Worm (Caenorhabditis elegans): ENCODE results near the gene gba-4.

- no peak for TF ChIP-seq egl-27 (tag; optimal IDR thresholded peaks at IDR 0.05)
- TF ChIP-seq nhr-77 (tag; optimal IDR thresholded peaks at IDR 0.05) = no peak
- no peak for TF ChIP-seq unc-62 (GFP tag; optimal IDR thresholded peaks at IDR 0.05)
- no peak for TF ChIP-seq snpc-4 (tag; optimal IDR thresholded peaks at IDR 0.05)
- no peak for TF ChIP-seq fos-1 (tag; optimal IDR thresholded peaks at IDR 0.05)
- TF ChIP-seq lin-39 (tag; optimal IDR thresholded peaks at IDR 0.05) = no peak
- no peak for TF ChIP-seq ZK546.5 (tag; optimal IDR thresholded peaks at IDR 0.05)
- TF ChIP-seq nfya-1 (tag; optimal IDR thresholded peaks at IDR 0.05; ENCODE audit: insufficient read depth) = no peak
- no peak for TF ChIP-seq skn-1 (tag; optimal IDR thresholded peaks at IDR 0.05)
- TF ChIP-seq ztf-11 (tag; optimal IDR thresholded peaks at IDR 0.05) = no peak
Measured at ce11 chrIV:5391507-5392057, 40.9 kb upstream of the gba-4 start, which contains the start of the genes htp-1 and ZK616.5.

All from whole organism, L3 larva.